Worm (Caenorhabditis elegans): ENCODE results near the gene phlp-2.

phlp-2 gene

ce11 chrIII:4168665-4169064, 40.6 kb upstream of the phlp-2 start, which contains the start of gene ccdc-55:
Gene ccdc-55 (minus strand): TSS chrIII:4168765.
- no peak for TF ChIP-seq dox-1 (GFP tag; IDR thresholded peaks at IDR 0.05)
- TF ChIP-seq lin-54 (GFP tag; optimal IDR thresholded peaks at IDR 0.05): no peak
- no peak for TF ChIP-seq madf-8 (GFP tag; conservative IDR thresholded peaks at IDR 0.05)
- no peak for TF ChIP-seq C17E4.6 (GFP tag; IDR thresholded peaks at IDR 0.05)
- TF ChIP-seq T26A5.8 (tag; optimal IDR thresholded peaks at IDR 0.05): no peak
- no peak for TF ChIP-seq ceh-100 (GFP tag; IDR thresholded peaks at IDR 0.05)
- no peak for TF ChIP-seq lsl-1 (GFP tag; optimal IDR thresholded peaks at IDR 0.05)
- TF ChIP-seq ZK185.1 (tag; optimal IDR thresholded peaks at IDR 0.05; ENCODE audit: poor library complexity, severe bottlenecking): no peak
- TF ChIP-seq F22D6.2 (tag; optimal IDR thresholded peaks at IDR 0.05): no peak

ce11 chrIII:4170903-4171377, 38.3 kb upstream of the phlp-2 start, which contains the start of the genes rnf-121 and C16C10.4:
Gene rnf-121 (minus strand): TSS chrIII:4170953.
Gene C16C10.4 (plus strand): TSS chrIII:4171336.
- TF ChIP-seq nfyb-1 (GFP tag; IDR thresholded peaks at IDR 0.05): peak; percentile 77; the same call in 1 of the 2 replicates
- TF ChIP-seq madf-10 (tag; optimal IDR thresholded peaks at IDR 0.05): peak; percentile 45
- peak; percentile 44; the same call in 1 of the 2 replicates for TF ChIP-seq C06A6.2 (GFP tag; conservative IDR thresholded peaks at IDR 0.05)
- TF ChIP-seq nfya-2 (GFP tag; IDR thresholded peaks at IDR 0.05): no peak
- peak; percentile 51 to 75 for TF ChIP-seq rec-8 (tag; optimal IDR thresholded peaks at IDR 0.05)
- peak; percentile 69 for TF ChIP-seq lin-54 (GFP tag; optimal IDR thresholded peaks at IDR 0.05)
- peak; percentile 46 for TF ChIP-seq lin-40 (tag; optimal IDR thresholded peaks at IDR 0.05)
- peak; percentile 38; the same call in 1 of the 2 replicates for TF ChIP-seq hmg-1.2 (GFP tag; IDR thresholded peaks at IDR 0.05)
- no peak for TF ChIP-seq sdz-38 (tag; optimal IDR thresholded peaks at IDR 0.05)
- TF ChIP-seq hlh-12 (tag; optimal IDR thresholded peaks at IDR 0.05): no peak
- no peak for TF ChIP-seq ceh-40 (GFP tag; IDR thresholded peaks at IDR 0.05)
- peak; percentile 63 for TF ChIP-seq F49E8.2 (tag; optimal IDR thresholded peaks at IDR 0.05; ENCODE audit: insufficient read depth)
- TF ChIP-seq T26A5.8 (tag; optimal IDR thresholded peaks at IDR 0.05): no peak
- no peak for TF ChIP-seq egl-18 (GFP tag; IDR thresholded peaks at IDR 0.05)
- TF ChIP-seq snpc-3.4 (tag; optimal IDR thresholded peaks at IDR 0.05): peak; percentile 83
- TF ChIP-seq rcor-1 (GFP tag; IDR thresholded peaks at IDR 0.05): peak; percentile 57; the same call in 1 of the 2 replicates
- no peak for TF ChIP-seq somi-1 (GFP tag; optimal IDR thresholded peaks at IDR 0.05)
- peak; percentile 26 for TF ChIP-seq efl-1 (GFP tag; optimal IDR thresholded peaks at IDR 0.05)
- peak; percentile 68 for TF ChIP-seq attf-5 (GFP tag; optimal IDR thresholded peaks at IDR 0.05)
- TF ChIP-seq Y53G8AR.9 (GFP tag; conservative IDR thresholded peaks at IDR 0.05): no peak
- TF ChIP-seq cebp-1 (GFP tag; IDR thresholded peaks at IDR 0.05): no peak
- TF ChIP-seq cebp-1 (tag; optimal IDR thresholded peaks at IDR 0.05): peak; percentile 74
- TF ChIP-seq ceh-100 (GFP tag; IDR thresholded peaks at IDR 0.05): peak; percentile 77
- no peak for TF ChIP-seq mel-28 (tag; optimal IDR thresholded peaks at IDR 0.05; ENCODE audit: borderline replicate concordance)
- no peak for TF ChIP-seq hsf-1 (GFP tag; IDR thresholded peaks at IDR 0.05)
- peak; percentile 49; the same call in 1 of the 2 replicates for TF ChIP-seq lin-26 (GFP tag; IDR thresholded peaks at IDR 0.05)
- no peak for TF ChIP-seq Y53F4B.3 (GFP tag; IDR thresholded peaks at IDR 0.05)
- peak; percentile 75 for TF ChIP-seq mcd-1 (GFP tag; IDR thresholded peaks at IDR 0.05)
- peak; percentile 66 for TF ChIP-seq hrde-1 (tag; optimal IDR thresholded peaks at IDR 0.05; ENCODE audit: borderline replicate concordance)
- peak; percentile 19 for TF ChIP-seq K12H6.12 (tag; optimal IDR thresholded peaks at IDR 0.05)
- peak; percentile 46 for TF ChIP-seq ztf-18 (tag; optimal IDR thresholded peaks at IDR 0.05)
- no peak for TF ChIP-seq ama-1 (optimal IDR thresholded peaks at IDR 0.05)
- TF ChIP-seq ama-1 (GFP tag; optimal IDR thresholded peaks at IDR 0.05): peak in 1 of 2 experiments; percentile 62
- no peak for TF ChIP-seq atf-7 (tag; optimal IDR thresholded peaks at IDR 0.05)
- TF ChIP-seq T07F8.4 (tag; optimal IDR thresholded peaks at IDR 0.05): peak; percentile 15
- TF ChIP-seq madf-8 (GFP tag; conservative IDR thresholded peaks at IDR 0.05): peak; percentile 38
- no peak for TF ChIP-seq ceh-58 (GFP tag; IDR thresholded peaks at IDR 0.05)
- peak; percentile 29 for TF ChIP-seq F52B5.7 (tag; optimal IDR thresholded peaks at IDR 0.05)
- peak; percentile 60; the same call in 1 of the 2 replicates for TF ChIP-seq ekl-4 (GFP tag; IDR thresholded peaks at IDR 0.05)
- TF ChIP-seq Y79H2A.3 (GFP tag; conservative IDR thresholded peaks at IDR 0.05): no peak
- peak; percentile 45 for TF ChIP-seq tbp1 (GFP tag; optimal IDR thresholded peaks at IDR 0.05)
- no peak for TF ChIP-seq dpl-1 (GFP tag; optimal IDR thresholded peaks at IDR 0.05)
